Fruit fly (Drosophila melanogaster) whole organism: ENCODE measurements around the gene Gr10b.

ENCODE experiments used
- CG8478 ChIP-seq: fragments of >200 bp; optimal IDR thresholded peaks from 2 replicates; lab custom pipeline; 2018; ENCODE audit warnings: inconsistent platforms
- Dll ChIP-seq: fragments of >200 bp; optimal IDR thresholded peaks from 2 replicates; lab custom pipeline; 2017
- EcR ChIP-seq, 2 experiments: fragments of >200 bp; optimal IDR thresholded peaks; 2 replicates each; lab custom pipeline; 2017; ENCODE audit warnings: missing biosample characterization in 2 of 2, missing genetic modification characterization in 2 of 2, missing genetic modification reagents in 2 of 2
- pan ChIP-seq: fragments of >200 bp; optimal IDR thresholded peaks from 2 replicates; lab custom pipeline; 2017
- psq ChIP-seq: fragments of >200 bp; optimal IDR thresholded peaks from 2 replicates; lab custom pipeline; 2017
- usp ChIP-seq: fragments of >200 bp; optimal IDR thresholded peaks from 2 replicates; lab custom pipeline; 2017; ENCODE audit warnings: missing biosample characterization, missing genetic modification characterization, mixed read lengths

Gene Gr10b

dm6 chrX:11413090-11413489 lies at the start of gene Gr10b:
Gr10b (minus strand) TSS chrX:11413190.
- TF ChIP-seq usp (GFP tag; lab: Kevin White, UChicago) (no peak), psq (no peak), pan (lab: Kevin White, UChicago) (no peak), Dll (lab: Kevin White, UChicago) (no peak), EcR (GFP tag; optimal IDR thresholded peaks at IDR 0.05; lab: Kevin White, UChicago) (no peak), CG8478 (lab: Kevin White, UChicago) (no peak)

- TF ChIP-seq Dll (lab: Kevin White, UChicago) (no peak), usp (GFP tag; lab: Kevin White, UChicago) (no peak), pan (lab: Kevin White, UChicago) (no peak), CG8478 (lab: Kevin White, UChicago) (no peak), psq (no peak), EcR (GFP tag; optimal IDR thresholded peaks at IDR 0.05; lab: Kevin White, UChicago) (no peak)
Observed at dm6 chrX:11458912-11459836, 46.2 kb upstream of the Gr10b start, which contains the start of gene CG43155. CG43155 (plus strand) TSS chrX:11459786.

dm6 chrX:11457149-11457548 lies 44.2 kb upstream of the Gr10b start:
- TF ChIP-seq pan (lab: Kevin White, UChicago) (no peak), psq (no peak), EcR (GFP tag; optimal IDR thresholded peaks at IDR 0.05; lab: Kevin White, UChicago) (no peak), Dll (lab: Kevin White, UChicago) (no peak)

dm6 chrX:11454189-11454882 lies 41.3 kb upstream of the Gr10b start, which contains the start of the genes Evi5 and HP5:
Evi5 (minus strand) TSS chrX:11454386.
HP5 (plus strand) TSS chrX:11454786.
- TF ChIP-seq Dll (lab: Kevin White, UChicago) (no peak), usp (GFP tag; lab: Kevin White, UChicago) (no peak), EcR (GFP tag; optimal IDR thresholded peaks at IDR 0.05; lab: Kevin White, UChicago) (no peak), psq (no peak), pan (lab: Kevin White, UChicago) (no peak), CG8478 (lab: Kevin White, UChicago) (no peak)

- no peak for TF ChIP-seq Dll (lab: Kevin White, UChicago)
- no peak for TF ChIP-seq pan (lab: Kevin White, UChicago)
- no peak for TF ChIP-seq EcR (GFP tag; optimal IDR thresholded peaks at IDR 0.05; lab: Kevin White, UChicago)
Observed at dm6 chrX:11453638-11454037, 40.6 kb upstream of the Gr10b start.

dm6 chrX:11452846-11453391 lies 39.9 kb upstream of the Gr10b start:
- TF ChIP-seq EcR (GFP tag; optimal IDR thresholded peaks at IDR 0.05; lab: Kevin White, UChicago) = no peak
- no peak for TF ChIP-seq usp (GFP tag; lab: Kevin White, UChicago)
- no peak for TF ChIP-seq Dll (lab: Kevin White, UChicago)
- no peak for TF ChIP-seq pan (lab: Kevin White, UChicago)
- TF ChIP-seq CG8478 (lab: Kevin White, UChicago) = no peak
- no peak for TF ChIP-seq psq

- TF ChIP-seq Dll (lab: Kevin White, UChicago) (no peak), psq (no peak), CG8478 (lab: Kevin White, UChicago) (no peak), EcR (GFP tag; optimal IDR thresholded peaks at IDR 0.05; lab: Kevin White, UChicago) (no peak)
Observed at dm6 chrX:11451630-11452029, 38.6 kb upstream of the Gr10b start.

- TF ChIP-seq EcR (GFP tag; optimal IDR thresholded peaks at IDR 0.05; lab: Kevin White, UChicago) = no peak
- no peak for TF ChIP-seq usp (GFP tag; lab: Kevin White, UChicago)
- no peak for TF ChIP-seq pan (lab: Kevin White, UChicago)
Observed at dm6 chrX:11451027-11451572, 38.1 kb upstream of the Gr10b start.

- TF ChIP-seq EcR (GFP tag; optimal IDR thresholded peaks at IDR 0.05; lab: Kevin White, UChicago) (no peak), Dll (lab: Kevin White, UChicago) (no peak), usp (GFP tag; lab: Kevin White, UChicago) (no peak), CG8478 (lab: Kevin White, UChicago) (no peak), pan (lab: Kevin White, UChicago) (no peak), psq (no peak)
Observed at dm6 chrX:11450406-11450805, 37.4 kb upstream of the Gr10b start.

- TF ChIP-seq EcR (GFP tag; optimal IDR thresholded peaks at IDR 0.05; lab: Kevin White, UChicago) (no peak), pan (lab: Kevin White, UChicago) (no peak), Dll (lab: Kevin White, UChicago) (no peak), usp (GFP tag; lab: Kevin White, UChicago) (no peak), CG8478 (lab: Kevin White, UChicago) (no peak), psq (no peak)
Observed at dm6 chrX:11449476-11450119, 36.6 kb upstream of the Gr10b start.

dm6 chrX:11448637-11449036 lies 35.6 kb upstream of the Gr10b start:
- TF ChIP-seq usp (GFP tag; lab: Kevin White, UChicago) = no peak
- no peak for TF ChIP-seq psq
- no peak for TF ChIP-seq Dll (lab: Kevin White, UChicago)
- no peak for TF ChIP-seq pan (lab: Kevin White, UChicago)
